Fruit fly (Drosophila melanogaster) whole organism, prepupa: ENCODE measurements around the gene IFT46.

Experiments used
- Blimp-1 ChIP-seq: fragments of 200-800 bp; sonication (Bioruptor generic); optimal IDR thresholded peaks from 3 replicates; lab custom pipeline; 2017; ENCODE audit warnings: missing biosample characterization, missing genetic modification characterization, mild to moderate bottlenecking, moderate library complexity, missing genetic modification reagents
- CG10631 ChIP-seq: fragments of 200-800 bp; sonication (Bioruptor generic); optimal IDR thresholded peaks from 2 replicates; lab custom pipeline; 2016; ENCODE audit warnings: missing biosample characterization, missing genetic modification characterization
- CG10669 ChIP-seq: fragments of 200-800 bp; sonication (Bioruptor generic); optimal IDR thresholded peaks from 3 replicates; lab custom pipeline; 2018; ENCODE audit warnings: missing biosample characterization, mild to moderate bottlenecking, missing genetic modification characterization, moderate library complexity
- CG11294 ChIP-seq: fragments of 200-800 bp; sonication (Bioruptor generic); IDR thresholded peaks from 2 replicates; pipeline ENCODE4 v1.3.6; 2022; ENCODE audit warnings: missing biosample characterization, missing genetic modification characterization
- CG11762 ChIP-seq: fragments of 200-800 bp; sonication (Bioruptor generic); optimal IDR thresholded peaks from 3 replicates; lab custom pipeline; 2016; ENCODE audit warnings: missing biosample characterization, missing genetic modification characterization; ENCODE audit not compliant: insufficient read depth
- CG11902 ChIP-seq: fragments of 200-800 bp; sonication (Bioruptor generic); optimal IDR thresholded peaks from 3 replicates; lab custom pipeline; 2016; ENCODE audit warnings: missing biosample characterization, missing genetic modification characterization
- CG1621 ChIP-seq: fragments of 200-800 bp; sonication (Bioruptor generic); optimal IDR thresholded peaks from 3 replicates; lab custom pipeline; 2018; ENCODE audit warnings: missing biosample characterization, mild to moderate bottlenecking, missing genetic modification characterization
- CG31627 ChIP-seq: fragments of 200-800 bp; sonication (Bioruptor generic); optimal IDR thresholded peaks from 3 replicates; lab custom pipeline; 2016; ENCODE audit warnings: missing biosample characterization, missing genetic modification characterization
- CG32006 ChIP-seq: fragments of 200-800 bp; sonication (Bioruptor generic); optimal IDR thresholded peaks from 3 replicates; lab custom pipeline; 2017; ENCODE audit warnings: missing biosample characterization, mild to moderate bottlenecking, missing genetic modification characterization
- CG34406 ChIP-seq: fragments of 200-800 bp; sonication (Bioruptor generic); optimal IDR thresholded peaks from 3 replicates; lab custom pipeline; 2016; ENCODE audit warnings: missing biosample characterization, missing genetic modification characterization
- CG6163 ChIP-seq: fragments of 200-800 bp; sonication (Bioruptor generic); IDR thresholded peaks from 3 replicates; pipeline ENCODE4 v1.3.6; 2022; ENCODE audit warnings: missing biosample characterization, missing genetic modification characterization
- CG6792 ChIP-seq: fragments of 200-800 bp; sonication (Bioruptor generic); optimal IDR thresholded peaks from 3 replicates; lab custom pipeline; 2016; ENCODE audit warnings: missing biosample characterization, missing genetic modification characterization
- CG6854 ChIP-seq: fragments of 200-800 bp; sonication (Bioruptor generic); optimal IDR thresholded peaks from 2 replicates; lab custom pipeline; 2017; ENCODE audit warnings: missing biosample characterization, mild to moderate bottlenecking, missing genetic modification characterization
- CG7368 ChIP-seq: fragments of 200-800 bp; sonication (Bioruptor generic); optimal IDR thresholded peaks from 3 replicates; lab custom pipeline; 2016; ENCODE audit warnings: missing biosample characterization, missing genetic modification characterization
- CG8119 ChIP-seq: fragments of 200-800 bp; sonication (Bioruptor generic); IDR thresholded peaks from 3 replicates; pipeline ENCODE4 v1.3.6; 2022; ENCODE audit warnings: missing biosample characterization, missing genetic modification characterization
- CG8319 ChIP-seq: fragments of 200-800 bp; sonication (Bioruptor generic); optimal IDR thresholded peaks from 3 replicates; lab custom pipeline; 2016; ENCODE audit warnings: missing biosample characterization, missing genetic modification characterization
- CG8632 ChIP-seq: fragments of 200-800 bp; sonication (Bioruptor generic); optimal IDR thresholded peaks from 3 replicates; lab custom pipeline; 2016; ENCODE audit warnings: missing biosample characterization, missing genetic modification characterization
- Eip75B ChIP-seq: fragments of 200-800 bp; sonication (Bioruptor generic); optimal IDR thresholded peaks from 3 replicates; lab custom pipeline; 2016; ENCODE audit warnings: missing biosample characterization, missing genetic modification characterization
- Eip78C ChIP-seq: fragments of 200-800 bp; sonication (Bioruptor generic); peaks from one replicate; lab custom pipeline; 2016; ENCODE audit warnings: missing biosample characterization, missing genetic modification characterization
- Eip93F ChIP-seq: fragments of 200-800 bp; sonication (Bioruptor generic); optimal IDR thresholded peaks from 2 replicates; lab custom pipeline; 2016; ENCODE audit warnings: missing biosample characterization, mild to moderate bottlenecking, missing genetic modification characterization
- Ets21C ChIP-seq: fragments of 200-800 bp; sonication (Bioruptor generic); optimal IDR thresholded peaks from 3 replicates; lab custom pipeline; 2016; ENCODE audit warnings: missing biosample characterization, missing genetic modification characterization
- Ets96B ChIP-seq: fragments of 200-800 bp; optimal IDR thresholded peaks from 2 replicates; lab custom pipeline; 2019; ENCODE audit warnings: missing biosample characterization, mild to moderate bottlenecking, missing genetic modification characterization, moderate library complexity
- Gug ChIP-seq: fragments of 200-800 bp; sonication (Bioruptor generic); IDR thresholded peaks from 2 replicates; pipeline ENCODE4 v1.3.6; 2022; ENCODE audit warnings: missing biosample characterization, missing genetic modification characterization
- Hr39 ChIP-seq: fragments of 200-800 bp; sonication (Bioruptor generic); optimal IDR thresholded peaks from 2 replicates; lab custom pipeline; 2016; ENCODE audit warnings: missing biosample characterization, missing genetic modification characterization
- Hr4 ChIP-seq: fragments of 200-800 bp; sonication (Bioruptor generic); optimal IDR thresholded peaks from 3 replicates; lab custom pipeline; 2016; ENCODE audit warnings: missing biosample characterization, missing genetic modification characterization
- Met ChIP-seq: fragments of 200-800 bp; sonication (Bioruptor generic); optimal IDR thresholded peaks from 3 replicates; lab custom pipeline; 2016; ENCODE audit warnings: missing biosample characterization, missing genetic modification characterization
- OdsH ChIP-seq: fragments of 200-800 bp; sonication (Bioruptor generic); optimal IDR thresholded peaks from 3 replicates; lab custom pipeline; 2016; ENCODE audit warnings: missing biosample characterization, missing genetic modification characterization
- Smox ChIP-seq: fragments of 200-800 bp; sonication (Bioruptor generic); optimal IDR thresholded peaks from 3 replicates; lab custom pipeline; 2016; ENCODE audit warnings: missing biosample characterization, missing genetic modification characterization
- Sox102F ChIP-seq: fragments of 200-800 bp; sonication (Bioruptor generic); optimal IDR thresholded peaks from 2 replicates; lab custom pipeline; 2016; ENCODE audit warnings: missing biosample characterization, mild to moderate bottlenecking, missing genetic modification characterization
- Sox14 ChIP-seq: fragments of 200-800 bp; sonication (Bioruptor generic); optimal IDR thresholded peaks from 3 replicates; lab custom pipeline; 2016; ENCODE audit warnings: missing biosample characterization, missing genetic modification characterization
- Sox15 ChIP-seq: fragments of 200-800 bp; sonication (Bioruptor generic); optimal IDR thresholded peaks from 3 replicates; lab custom pipeline; 2016; ENCODE audit warnings: missing biosample characterization, missing genetic modification characterization
- acj6 ChIP-seq: fragments of 200-800 bp; sonication (Bioruptor generic); optimal IDR thresholded peaks from 3 replicates; lab custom pipeline; 2016; ENCODE audit warnings: missing biosample characterization, missing genetic modification characterization
- cyc ChIP-seq: fragments of 200-800 bp; sonication (Bioruptor generic); optimal IDR thresholded peaks from 3 replicates; lab custom pipeline; 2016; ENCODE audit warnings: missing biosample characterization, missing genetic modification characterization
- dac ChIP-seq: fragments of 200-800 bp; sonication (Bioruptor generic); optimal IDR thresholded peaks from 2 replicates; lab custom pipeline; 2017; ENCODE audit warnings: missing biosample characterization, mild to moderate bottlenecking, missing genetic modification characterization
- dsx ChIP-seq: fragments of 200-800 bp; optimal IDR thresholded peaks from 3 replicates; lab custom pipeline; 2019; ENCODE audit warnings: missing biosample characterization, mild to moderate bottlenecking, missing genetic modification characterization, moderate library complexity; ENCODE audit not compliant: poor library complexity, severe bottlenecking
- eg ChIP-seq: fragments of 200-800 bp; sonication (Bioruptor generic); IDR thresholded peaks from 3 replicates; pipeline ENCODE4 v1.3.6; 2022; ENCODE audit warnings: missing biosample characterization, missing genetic modification characterization
- esn ChIP-seq: fragments of 200-800 bp; sonication (Bioruptor generic); optimal IDR thresholded peaks from 2 replicates; lab custom pipeline; 2016; ENCODE audit warnings: missing biosample characterization, mild to moderate bottlenecking, missing genetic modification characterization, moderate library complexity
- fd59A ChIP-seq: fragments of 200-800 bp; sonication (Bioruptor generic); optimal IDR thresholded peaks from 2 replicates; lab custom pipeline; 2017; ENCODE audit warnings: missing biosample characterization, mild to moderate bottlenecking, missing genetic modification characterization, missing genetic modification reagents
- fd85E ChIP-seq: fragments of 200-800 bp; sonication (Bioruptor generic); optimal IDR thresholded peaks from 3 replicates; lab custom pipeline; 2016; ENCODE audit warnings: missing biosample characterization, missing genetic modification characterization
- fkh ChIP-seq: fragments of 200-800 bp; sonication (Bioruptor generic); optimal IDR thresholded peaks from 3 replicates; lab custom pipeline; 2017; ENCODE audit warnings: missing biosample characterization, mild to moderate bottlenecking, missing genetic modification characterization, moderate library complexity
- lz ChIP-seq: fragments of 200-800 bp; sonication (Bioruptor generic); optimal IDR thresholded peaks from 3 replicates; lab custom pipeline; 2016; ENCODE audit warnings: missing biosample characterization, missing genetic modification characterization
- net ChIP-seq: fragments of 200-800 bp; sonication (Bioruptor generic); optimal IDR thresholded peaks from 3 replicates; lab custom pipeline; 2016; ENCODE audit warnings: missing biosample characterization, missing genetic modification characterization
- salr ChIP-seq, 2 experiments: fragments of 200-800 bp; sonication (Bioruptor generic); optimal IDR thresholded peaks; 3 replicates each; lab custom pipeline; 2016 to 2018; ENCODE audit warnings: missing biosample characterization in 2 of 2, missing genetic modification characterization in 2 of 2, mild to moderate bottlenecking in 1 of 2
- spab ChIP-seq: fragments of 200-800 bp; sonication (Bioruptor generic); optimal IDR thresholded peaks from 2 replicates; lab custom pipeline; 2017; ENCODE audit warnings: missing biosample characterization, mild to moderate bottlenecking, missing genetic modification characterization, missing genetic modification reagents
- ss ChIP-seq, 2 experiments: fragments of 200-800 bp; sonication (Bioruptor generic); optimal IDR thresholded peaks; 2 replicates in 1 of 2; 3 replicates in 1 of 2; lab custom pipeline; 2017 to 2018; ENCODE audit warnings: mild to moderate bottlenecking in 2 of 2, missing biosample characterization in 2 of 2, missing genetic modification characterization in 2 of 2, moderate library complexity in 1 of 2
- topi ChIP-seq: fragments of 200-800 bp; sonication (Bioruptor generic); optimal IDR thresholded peaks from 3 replicates; lab custom pipeline; 2016; ENCODE audit warnings: missing biosample characterization, missing genetic modification characterization
- vri ChIP-seq: fragments of 200-800 bp; sonication (Bioruptor generic); optimal IDR thresholded peaks from 3 replicates; lab custom pipeline; 2016; ENCODE audit warnings: missing biosample characterization, mild to moderate bottlenecking, missing genetic modification characterization

Gene IFT46

DNA sequence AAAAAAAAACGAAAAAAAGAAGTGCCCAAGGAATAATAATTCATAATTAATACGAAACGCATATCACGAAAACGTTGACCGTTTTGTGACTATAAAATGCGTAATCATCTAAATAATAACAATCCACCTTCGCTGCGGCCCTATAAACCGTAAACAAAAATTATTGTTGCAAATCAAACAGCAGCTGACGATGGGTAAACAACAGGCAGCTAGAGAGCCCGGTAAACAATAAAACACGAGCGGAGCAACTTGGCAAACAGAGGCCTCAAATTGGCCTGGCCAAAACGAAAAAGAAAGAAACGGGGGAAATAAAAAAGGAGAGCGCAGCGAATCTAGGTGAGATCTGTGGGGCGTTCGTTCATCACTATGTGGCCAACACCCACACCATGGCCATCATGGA, 48.3 kb downstream of the IFT46 start (continued):
- peak; percentile 25 for TF ChIP-seq esn
- TF ChIP-seq CG8632: peak; percentile 42
- no peak for TF ChIP-seq cyc (GFP tag; lab: Kevin White, UChicago)
- TF ChIP-seq Hr4: no peak
- TF ChIP-seq Ets96B (tag; lab: Kevin White, UChicago): no peak
- peak; percentile 13 for TF ChIP-seq CG1621
- peak; percentile 2 for TF ChIP-seq acj6
- no peak for TF ChIP-seq Sox15 (GFP tag; lab: Kevin White, UChicago)
- 0 out of 3 replicates have a peak, but pooled peaks have one; percentile 14 for TF ChIP-seq eg (GFP tag; lab: Robert Waterston, UW)
- peak; percentile 20 for TF ChIP-seq CG7368 (GFP tag; lab: Kevin White, UChicago)

DNA sequence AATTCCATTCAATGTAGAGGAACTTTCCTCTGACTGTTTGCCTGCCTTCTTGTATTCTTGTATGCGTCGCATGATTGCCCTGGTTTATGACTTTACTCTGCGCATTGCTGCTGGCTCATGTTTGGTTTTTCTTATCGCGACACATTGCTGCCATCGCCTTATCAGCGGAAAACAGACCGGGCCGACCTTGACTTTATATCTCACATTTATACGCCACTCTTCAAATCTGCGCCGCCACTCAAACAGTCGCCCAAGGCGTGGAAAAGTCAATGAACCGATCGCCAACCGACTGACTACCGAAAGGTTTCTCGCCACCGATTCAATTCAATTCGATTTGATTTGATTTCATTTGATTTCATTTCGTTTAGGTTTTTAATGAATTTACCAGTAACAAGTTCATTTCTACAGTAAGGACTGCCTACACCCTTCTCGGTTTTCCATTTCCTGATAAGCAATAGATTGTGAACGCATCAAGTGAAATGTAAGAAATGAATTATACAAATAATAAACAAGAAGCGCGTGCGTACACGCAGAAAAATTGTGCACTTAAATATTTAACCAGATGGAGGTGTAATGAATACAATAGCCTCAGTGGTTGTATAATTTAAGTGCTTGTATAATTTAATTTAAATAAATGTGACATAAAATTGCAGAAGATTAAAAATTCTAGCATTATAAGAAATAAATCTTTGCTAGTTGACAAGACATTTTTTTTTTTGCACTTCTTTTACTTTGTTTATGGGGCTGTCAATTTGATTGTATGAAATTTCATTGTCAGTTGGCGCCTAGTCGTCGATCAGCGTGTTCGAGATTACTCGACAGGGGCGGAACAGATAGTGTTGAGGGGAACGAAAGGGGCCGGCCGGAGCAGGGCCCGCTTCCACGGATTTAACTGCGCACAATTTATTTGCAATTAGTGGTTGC, 49.4 kb downstream of the IFT46 start:
- TF ChIP-seq CG8632: peak; percentile 48
- TF ChIP-seq CG6163: peak; percentile 54; the same call in 1 of the 3 replicates
- no peak for TF ChIP-seq CG11294 (GFP tag; lab: Robert Waterston, UW)
- peak; percentile 43; the same call in 1 of the 2 replicates for TF ChIP-seq Gug (GFP tag; lab: Robert Waterston, UW)
- peak; percentile 33 for TF ChIP-seq CG10669
- peak; percentile 13 for TF ChIP-seq lz (GFP tag; lab: Kevin White, UChicago)
- peak; percentile 28 for TF ChIP-seq Sox102F (GFP tag; lab: Kevin White, UChicago)
- TF ChIP-seq CG6792 (GFP tag; lab: Kevin White, UChicago): peak; percentile 61
- peak; percentile 45 for TF ChIP-seq fkh
- TF ChIP-seq ss (GFP tag; optimal IDR thresholded peaks at IDR 0.05; lab: Kevin White, UChicago): peak in 1 of 2 experiments; percentile 48
- no peak for TF ChIP-seq CG6854 (GFP tag; lab: Kevin White, UChicago)
- peak; percentile 61 for TF ChIP-seq acj6
- TF ChIP-seq spab: peak; percentile 16
- TF ChIP-seq CG8319: no peak
- TF ChIP-seq fd59A: peak; percentile 38
- TF ChIP-seq Eip78C (GFP tag; lab: Kevin White, UChicago): peak; percentile 82
- peak; percentile 43 for TF ChIP-seq Smox (GFP tag; lab: Kevin White, UChicago)
- TF ChIP-seq CG32006 (GFP tag; lab: Kevin White, UChicago): peak; percentile 66
- TF ChIP-seq CG31627 (GFP tag; lab: Kevin White, UChicago): peak; percentile 1
- TF ChIP-seq Blimp-1 (GFP tag; lab: Kevin White, UChicago): no peak
- peak in 1 of 2 experiments; percentile 19 for TF ChIP-seq salr (GFP tag; optimal IDR thresholded peaks at IDR 0.05; lab: Kevin White, UChicago)
- peak; percentile 18 for TF ChIP-seq vri (GFP tag; lab: Kevin White, UChicago)
- peak; percentile 52 for TF ChIP-seq Sox14 (GFP tag; lab: Kevin White, UChicago)
- TF ChIP-seq eg (GFP tag; lab: Robert Waterston, UW): no peak
- TF ChIP-seq CG7368 (GFP tag; lab: Kevin White, UChicago): no peak
- TF ChIP-seq net: no peak
- TF ChIP-seq CG11762 (GFP tag; lab: Kevin White, UChicago): peak; percentile 37
- TF ChIP-seq Eip93F: no peak
- TF ChIP-seq CG8119: no peak
- no peak for TF ChIP-seq dac
- TF ChIP-seq Ets21C (GFP tag; lab: Kevin White, UChicago): no peak
- peak; percentile 44 for TF ChIP-seq Eip75B (GFP tag; lab: Kevin White, UChicago)
- peak; percentile 78 for TF ChIP-seq CG11902 (GFP tag; lab: Kevin White, UChicago)
- TF ChIP-seq OdsH (GFP tag; lab: Kevin White, UChicago): peak; percentile 39
- peak; percentile 56 for TF ChIP-seq Met
- peak; percentile 57 for TF ChIP-seq dsx (GFP tag; lab: Kevin White, UChicago)
- TF ChIP-seq cyc (GFP tag; lab: Kevin White, UChicago): peak; percentile 21
- no peak for TF ChIP-seq Sox15 (GFP tag; lab: Kevin White, UChicago)
- no peak for TF ChIP-seq fd85E (GFP tag; lab: Kevin White, UChicago)
- peak; percentile 56 for TF ChIP-seq CG10631 (GFP tag; lab: Kevin White, UChicago)
- peak; percentile 28 for TF ChIP-seq topi (GFP tag; lab: Kevin White, UChicago)
- TF ChIP-seq Hr39 (GFP tag; lab: Kevin White, UChicago): peak; percentile 9
- TF ChIP-seq CG34406 (GFP tag; lab: Kevin White, UChicago): peak; percentile 53
- peak; percentile 72 for TF ChIP-seq Ets96B (tag; lab: Kevin White, UChicago)
